Worm (Caenorhabditis elegans) whole organism, mixed stage, embryonic: ENCODE results near the gene mdf-1.

Experiments used
- M03D4.4 ChIP-seq: sonication (generic microtip); optimal IDR thresholded peaks from 2 replicates; lab custom pipeline; 2017; ENCODE audit warnings: mild to moderate bottlenecking, missing genetic modification characterization, missing compliant biosample characterization
- bed-3 ChIP-seq: fragments of 200-800 bp; sonication (Bioruptor generic); optimal IDR thresholded peaks from 3 replicates; lab custom pipeline; 2018; ENCODE audit warnings: mild to moderate bottlenecking, missing genetic modification characterization, moderate library complexity, missing compliant biosample characterization
- blmp-1 ChIP-seq: fragments of 150-350 bp; optimal IDR thresholded peaks from 2 replicates; lab custom pipeline; 2014; ENCODE audit warnings: missing biosample characterization, missing genetic modification characterization
- ceh-39 ChIP-seq: fragments of 150-350 bp; optimal IDR thresholded peaks from 2 replicates; lab custom pipeline; 2014; ENCODE audit warnings: missing biosample characterization, missing genetic modification characterization
- ceh-43 ChIP-seq: fragments of 200-800 bp; sonication (Bioruptor generic); optimal IDR thresholded peaks from 2 replicates; lab custom pipeline; 2018; ENCODE audit warnings: mild to moderate bottlenecking, missing genetic modification characterization, moderate library complexity, missing compliant biosample characterization
- ceh-83 ChIP-seq: fragments of 200-800 bp; sonication (Bioruptor generic); optimal IDR thresholded peaks from 2 replicates; lab custom pipeline; 2018; ENCODE audit warnings: mild to moderate bottlenecking, missing genetic modification characterization, missing compliant biosample characterization
- ces-1 ChIP-seq: fragments of 150-350 bp; optimal IDR thresholded peaks from 2 replicates; lab custom pipeline; 2014; ENCODE audit warnings: missing biosample characterization, missing genetic modification reagents, missing genetic modification characterization
- cnd-1 ChIP-seq: fragments of 200-800 bp; sonication (Bioruptor generic); optimal IDR thresholded peaks from 2 replicates; lab custom pipeline; 2018; ENCODE audit warnings: mild to moderate bottlenecking, missing genetic modification characterization, missing compliant biosample characterization
- drap-1 ChIP-seq: fragments of 200-800 bp; sonication (Bioruptor generic); optimal IDR thresholded peaks from 3 replicates; lab custom pipeline; 2018; ENCODE audit warnings: mild to moderate bottlenecking, missing genetic modification characterization, missing compliant biosample characterization
- elt-1 ChIP-seq: sonication (generic microtip); optimal IDR thresholded peaks from 2 replicates; lab custom pipeline; 2017; ENCODE audit warnings: missing genetic modification characterization, mild to moderate bottlenecking, missing compliant biosample characterization, antibody characterized with exemption, moderate library complexity, borderline replicate concordance; ENCODE audit not compliant: insufficient read depth
- elt-3 ChIP-seq: fragments of 150-350 bp; optimal IDR thresholded peaks from 2 replicates; lab custom pipeline; 2014; ENCODE audit warnings: missing biosample characterization, missing genetic modification characterization
- flh-1 ChIP-seq: fragments of 200-800 bp; sonication (Bioruptor generic); optimal IDR thresholded peaks from 2 replicates; lab custom pipeline; 2018; ENCODE audit warnings: mild to moderate bottlenecking, missing genetic modification characterization, moderate library complexity, missing compliant biosample characterization
- ham-2 ChIP-seq: fragments of 200-800 bp; sonication (Bioruptor generic); optimal IDR thresholded peaks from 2 replicates; lab custom pipeline; 2018; ENCODE audit warnings: mild to moderate bottlenecking, missing genetic modification characterization, missing compliant biosample characterization
- hlh-1 ChIP-seq: fragments of 150-350 bp; optimal IDR thresholded peaks from 2 replicates; lab custom pipeline; 2014; ENCODE audit warnings: missing biosample characterization, missing genetic modification reagents, missing genetic modification characterization
- lin-13 ChIP-seq: fragments of 150-350 bp; optimal IDR thresholded peaks from 2 replicates; lab custom pipeline; 2014; ENCODE audit warnings: missing biosample characterization, missing genetic modification characterization
- lin-32 ChIP-seq: fragments of 200-800 bp; sonication (Bioruptor generic); optimal IDR thresholded peaks from 2 replicates; lab custom pipeline; 2018; ENCODE audit warnings: mild to moderate bottlenecking, missing genetic modification characterization, missing compliant biosample characterization
- lsy-2 ChIP-seq: fragments of 150-350 bp; optimal IDR thresholded peaks from 2 replicates; lab custom pipeline; 2014; ENCODE audit warnings: missing biosample characterization, missing genetic modification characterization
- mab-5 ChIP-seq: fragments of 150-350 bp; optimal IDR thresholded peaks from 2 replicates; lab custom pipeline; 2014; ENCODE audit warnings: missing biosample characterization, missing genetic modification characterization
- mep-1 ChIP-seq: fragments of 150-350 bp; optimal IDR thresholded peaks from 2 replicates; lab custom pipeline; 2017; ENCODE audit warnings: missing biosample characterization, missing genetic modification reagents, missing genetic modification characterization, inconsistent platforms
- mls-2 ChIP-seq: sonication (generic microtip); optimal IDR thresholded peaks from 2 replicates; lab custom pipeline; 2016; ENCODE audit warnings: mild to moderate bottlenecking, missing genetic modification characterization, moderate library complexity, missing compliant biosample characterization
- nhr-12 ChIP-seq: fragments of 150-350 bp; optimal IDR thresholded peaks from 2 replicates; lab custom pipeline; 2014; ENCODE audit warnings: missing biosample characterization, missing genetic modification characterization
- nhr-2 ChIP-seq: fragments of 150-350 bp; optimal IDR thresholded peaks from 2 replicates; lab custom pipeline; 2014; ENCODE audit warnings: missing biosample characterization, missing genetic modification characterization
- nhr-237 ChIP-seq: fragments of 150-350 bp; optimal IDR thresholded peaks from 2 replicates; lab custom pipeline; 2014; ENCODE audit warnings: missing biosample characterization, missing genetic modification characterization
- nhr-28 ChIP-seq: fragments of 150-350 bp; optimal IDR thresholded peaks from 2 replicates; lab custom pipeline; 2014; ENCODE audit warnings: missing biosample characterization, missing genetic modification characterization
- nhr-76 ChIP-seq: sonication (generic microtip); optimal IDR thresholded peaks from 2 replicates; lab custom pipeline; 2017; ENCODE audit warnings: missing biosample characterization, missing genetic modification characterization
- pha-4 ChIP-seq: fragments of 150-350 bp; optimal IDR thresholded peaks from 2 replicates; lab custom pipeline; 2018; ENCODE audit warnings: missing biosample characterization, missing genetic modification reagents, missing genetic modification characterization
- sem-2 ChIP-seq: fragments of 200-800 bp; sonication (Bioruptor generic); optimal IDR thresholded peaks from 2 replicates; lab custom pipeline; 2018; ENCODE audit warnings: mild to moderate bottlenecking, missing genetic modification characterization, missing compliant biosample characterization
- snpc-4 ChIP-seq: fragments of 150-350 bp; optimal IDR thresholded peaks from 2 replicates; lab custom pipeline; 2014; ENCODE audit warnings: missing biosample characterization, missing genetic modification characterization
- sptf-1 ChIP-seq: sonication (generic microtip); optimal IDR thresholded peaks from 2 replicates; lab custom pipeline; 2017; ENCODE audit warnings: mild to moderate bottlenecking, missing genetic modification characterization, moderate library complexity, missing compliant biosample characterization
- tbx-8 ChIP-seq: fragments of 200-800 bp; sonication (Bioruptor generic); optimal IDR thresholded peaks from 2 replicates; lab custom pipeline; 2018; ENCODE audit warnings: mild to moderate bottlenecking, missing genetic modification characterization, moderate library complexity, missing compliant biosample characterization
- unc-120 ChIP-seq: sonication (generic microtip); optimal IDR thresholded peaks from 2 replicates; lab custom pipeline; 2017; ENCODE audit warnings: missing genetic modification characterization, missing compliant biosample characterization; ENCODE audit not compliant: poor library complexity, severe bottlenecking
- unc-39 ChIP-seq: fragments of 150-350 bp; optimal IDR thresholded peaks from 2 replicates; lab custom pipeline; 2014; ENCODE audit warnings: missing biosample characterization, missing genetic modification characterization
- unc-62 ChIP-seq: fragments of 150-350 bp; optimal IDR thresholded peaks from 2 replicates; lab custom pipeline; 2014; ENCODE audit warnings: missing biosample characterization, missing genetic modification reagents, missing genetic modification characterization
- zip-8 ChIP-seq: fragments of 150-350 bp; optimal IDR thresholded peaks from 2 replicates; lab custom pipeline; 2014; ENCODE audit warnings: missing biosample characterization, missing genetic modification characterization
- ztf-11 ChIP-seq: fragments of 150-350 bp; optimal IDR thresholded peaks from 2 replicates; lab custom pipeline; 2014; ENCODE audit warnings: missing biosample characterization, missing genetic modification characterization

mdf-1 gene

ce11 chrV:9546860-9547269 lies 2.8 kb upstream of the mdf-1 start, which contains the start of gene his-37:
Gene his-37 (plus strand): TSS chrV:9547105.
- peak; percentile 97 for TF ChIP-seq mep-1 (tag; lab: Kevin White, UChicago)
- peak; percentile 33 for TF ChIP-seq nhr-28 (tag; lab: Kevin White, UChicago)
- peak; percentile 95 for TF ChIP-seq pha-4 (tag; lab: Kevin White, UChicago)
- peak; percentile 85 for TF ChIP-seq unc-120 (tag; lab: Kevin White, UChicago)
- peak; percentile 76 for TF ChIP-seq sptf-1 (tag; lab: Kevin White, UChicago)
- TF ChIP-seq lin-32 (GFP tag; lab: Kevin White, UChicago): peak; percentile 8
- TF ChIP-seq ceh-83 (GFP tag; lab: Kevin White, UChicago): peak; percentile 68
- TF ChIP-seq nhr-76 (tag; lab: Kevin White, UChicago): no peak
- TF ChIP-seq ceh-43 (GFP tag; lab: Kevin White, UChicago): peak; percentile 54
- TF ChIP-seq cnd-1 (tag; lab: Kevin White, UChicago): peak; percentile 49
- TF ChIP-seq ceh-39 (tag; lab: Kevin White, UChicago): peak; percentile 86
- TF ChIP-seq unc-62 (GFP tag; lab: Kevin White, UChicago): peak; percentile 97
- peak; percentile 70 for TF ChIP-seq mls-2 (tag; lab: Kevin White, UChicago)
- TF ChIP-seq elt-1 (tag; lab: Kevin White, UChicago): no peak
- peak; percentile 54 for TF ChIP-seq elt-3
- TF ChIP-seq nhr-12 (tag; lab: Kevin White, UChicago): no peak
- TF ChIP-seq unc-39 (tag; lab: Kevin White, UChicago): no peak
- TF ChIP-seq nhr-237 (tag; lab: Kevin White, UChicago): peak; percentile 96
- TF ChIP-seq tbx-8 (GFP tag; lab: Kevin White, UChicago): peak; percentile 59
- TF ChIP-seq hlh-1 (tag; lab: Kevin White, UChicago): peak; percentile 76
- TF ChIP-seq bed-3 (GFP tag; lab: Kevin White, UChicago): no peak
- no peak for TF ChIP-seq sem-2
- TF ChIP-seq lin-13 (tag; lab: Kevin White, UChicago): peak; percentile 96
- TF ChIP-seq zip-8: no peak
- peak; percentile 79 for TF ChIP-seq drap-1 (GFP tag; lab: Kevin White, UChicago)
- peak; percentile 29 for TF ChIP-seq ham-2 (GFP tag; lab: Kevin White, UChicago)
- peak; percentile 72 for TF ChIP-seq M03D4.4
- no peak for TF ChIP-seq snpc-4 (tag; lab: Kevin White, UChicago)
- peak; percentile 86 for TF ChIP-seq lsy-2 (tag; lab: Kevin White, UChicago)
- TF ChIP-seq blmp-1 (tag; lab: Kevin White, UChicago): no peak
- peak; percentile 38 for TF ChIP-seq nhr-2
- TF ChIP-seq mab-5: peak; percentile 36
- peak; percentile 78 for TF ChIP-seq ztf-11 (tag; lab: Kevin White, UChicago)
- no peak for TF ChIP-seq flh-1 (GFP tag; lab: Kevin White, UChicago)
- peak; percentile 78 for TF ChIP-seq ces-1 (GFP tag; lab: Kevin White, UChicago)

- no peak for TF ChIP-seq ces-1 (GFP tag; lab: Kevin White, UChicago)
- TF ChIP-seq lin-32 (GFP tag; lab: Kevin White, UChicago): peak; percentile 27
- no peak for TF ChIP-seq elt-1 (tag; lab: Kevin White, UChicago)
- TF ChIP-seq sem-2: no peak
- TF ChIP-seq cnd-1 (tag; lab: Kevin White, UChicago): peak; percentile 14
- no peak for TF ChIP-seq ceh-83 (GFP tag; lab: Kevin White, UChicago)
- no peak for TF ChIP-seq blmp-1 (tag; lab: Kevin White, UChicago)
Observed at ce11 chrV:9546042-9546581, 2.1 kb upstream of the mdf-1 start, which contains the start of gene C50F4.6. Gene C50F4.6 (plus strand): TSS chrV:9546092.

- TF ChIP-seq ceh-39 (tag; lab: Kevin White, UChicago) (no peak), nhr-2 (no peak), ces-1 (GFP tag; lab: Kevin White, UChicago) (peak; percentile 26), ztf-11 (tag; lab: Kevin White, UChicago) (no peak), cnd-1 (tag; lab: Kevin White, UChicago) (no peak), nhr-28 (tag; lab: Kevin White, UChicago) (no peak), pha-4 (tag; lab: Kevin White, UChicago) (peak; percentile 32)
Observed at ce11 chrV:9545238-9545709, 1.2 kb upstream of the mdf-1 start, which contains the start of the genes his-35 and his-41. Gene his-35 (minus strand): TSS chrV:9545288. Gene his-41 (plus strand): TSS chrV:9545536.
